Worm (Caenorhabditis elegans) whole organism, midembryonic: ENCODE measurements around the gene K09C4.10.

Source experiments
- T22C8.4 ChIP-seq: fragments of 200-800 bp; sonication (Bioruptor generic); IDR thresholded peaks from 2 replicates; pipeline ENCODE4 v1.3.6; 2022; ENCODE audit warnings: missing genetic modification characterization, missing compliant biosample characterization
- cog-1 ChIP-seq: sonication (generic microtip); optimal IDR thresholded peaks from 2 replicates; lab custom pipeline; 2016; ENCODE audit warnings: missing genetic modification characterization, missing compliant biosample characterization
- flt-1 ChIP-seq: fragments of 200-800 bp; sonication (Bioruptor generic); IDR thresholded peaks from 2 replicates; pipeline ENCODE4 v1.3.6; 2022; ENCODE audit warnings: missing genetic modification characterization, missing compliant biosample characterization
- klf-2 ChIP-seq: fragments of 200-800 bp; sonication (Bioruptor generic); conservative IDR thresholded peaks from 2 replicates; pipeline ENCODE4 v1.3.6; 2022; ENCODE audit warnings: missing genetic modification reagents, missing genetic modification characterization, missing compliant biosample characterization
- med-1 ChIP-seq: sonication (generic microtip); optimal IDR thresholded peaks from 2 replicates; lab custom pipeline; 2017; ENCODE audit warnings: missing genetic modification characterization, mild to moderate bottlenecking, missing compliant biosample characterization, antibody characterized with exemption, missing genetic modification reagents; ENCODE audit not compliant: insufficient read depth
- ref-1 ChIP-seq: fragments of 200-800 bp; sonication (Bioruptor generic); conservative IDR thresholded peaks from 2 replicates; pipeline ENCODE4 v1.3.6; 2022; ENCODE audit warnings: missing genetic modification reagents, missing genetic modification characterization, missing compliant biosample characterization
- tab-1 ChIP-seq: fragments of 200-800 bp; sonication (Bioruptor generic); IDR thresholded peaks from 2 replicates; pipeline ENCODE4 v1.3.6; 2022; ENCODE audit warnings: missing genetic modification characterization, missing compliant biosample characterization
- ztf-23 ChIP-seq: fragments of 200-800 bp; sonication (Bioruptor generic); IDR thresholded peaks from 2 replicates; pipeline ENCODE4 v1.3.6; 2022; ENCODE audit warnings: missing genetic modification reagents, missing genetic modification characterization, missing compliant biosample characterization
- ztf-29 ChIP-seq: fragments of 200-800 bp; sonication (Bioruptor generic); IDR thresholded peaks from 2 replicates; pipeline ENCODE4 v1.3.6; 2022; ENCODE audit warnings: missing genetic modification reagents, missing genetic modification characterization, missing compliant biosample characterization

Gene K09C4.10

ce11 chrX:3282306-3282705 is 2.3 kb upstream of the K09C4.10 start, which contains the start of gene K09C4.5:
TSS of gene K09C4.5 (plus strand) at chrX:3282631.
- no peak for TF ChIP-seq med-1 (GFP tag; lab: Kevin White, UChicago)
- TF ChIP-seq ref-1 (GFP tag; lab: Robert Waterston, UW), result no peak
- no peak for TF ChIP-seq flt-1 (GFP tag; lab: Robert Waterston, UW)
- no peak for TF ChIP-seq cog-1 (tag; lab: Kevin White, UChicago)
- TF ChIP-seq tab-1 (GFP tag; lab: Robert Waterston, UW), result no peak
- TF ChIP-seq ztf-29 (GFP tag; lab: Robert Waterston, UW), result no peak
- TF ChIP-seq T22C8.4, result no peak

ce11 chrX:3272580-3272979 is 7.5 kb downstream of the K09C4.10 start, which contains the start of gene K09C4.7:
TSS of gene K09C4.7 (plus strand) at chrX:3272880.
- no peak for TF ChIP-seq klf-2
- no peak for TF ChIP-seq tab-1 (GFP tag; lab: Robert Waterston, UW)
- TF ChIP-seq med-1 (GFP tag; lab: Kevin White, UChicago), result no peak
- no peak for TF ChIP-seq T22C8.4
- no peak for TF ChIP-seq ztf-29 (GFP tag; lab: Robert Waterston, UW)
- no peak for TF ChIP-seq flt-1 (GFP tag; lab: Robert Waterston, UW)
- TF ChIP-seq ztf-23 (GFP tag; lab: Robert Waterston, UW), result no peak
- TF ChIP-seq cog-1 (tag; lab: Kevin White, UChicago), result no peak
- no peak for TF ChIP-seq ref-1 (GFP tag; lab: Robert Waterston, UW)

ce11 chrX:3271673-3272072 is 8.4 kb downstream of the K09C4.10 start, which contains the start of gene K09C4.9:
TSS of gene K09C4.9 (minus strand) at chrX:3271773.
- TF ChIP-seq ref-1 (GFP tag; lab: Robert Waterston, UW) (no peak), flt-1 (GFP tag; lab: Robert Waterston, UW) (no peak), cog-1 (tag; lab: Kevin White, UChicago) (no peak), ztf-23 (GFP tag; lab: Robert Waterston, UW) (no peak), T22C8.4 (no peak), klf-2 (no peak), ztf-29 (GFP tag; lab: Robert Waterston, UW) (no peak), med-1 (GFP tag; lab: Kevin White, UChicago) (no peak), tab-1 (GFP tag; lab: Robert Waterston, UW) (no peak)

ce11 chrX:3270806-3271205 is 9.2 kb downstream of the K09C4.10 start, which contains the start of gene sul-1:
TSS of gene sul-1 (minus strand) at chrX:3270906.
- TF ChIP-seq med-1 (GFP tag; lab: Kevin White, UChicago), result no peak
- TF ChIP-seq klf-2, result no peak
- no peak for TF ChIP-seq cog-1 (tag; lab: Kevin White, UChicago)
- no peak for TF ChIP-seq ref-1 (GFP tag; lab: Robert Waterston, UW)
- no peak for TF ChIP-seq ztf-29 (GFP tag; lab: Robert Waterston, UW)
- no peak for TF ChIP-seq T22C8.4
- TF ChIP-seq tab-1 (GFP tag; lab: Robert Waterston, UW), result no peak
- TF ChIP-seq flt-1 (GFP tag; lab: Robert Waterston, UW), result no peak
- no peak for TF ChIP-seq ztf-23 (GFP tag; lab: Robert Waterston, UW)

ce11 chrX:3262600-3262999 is 17.4 kb downstream of the K09C4.10 start, which contains the start of gene fbxb-71:
TSS of gene fbxb-71 (plus strand) at chrX:3262900.
- TF ChIP-seq cog-1 (tag; lab: Kevin White, UChicago) (no peak), klf-2 (no peak), T22C8.4 (no peak), tab-1 (GFP tag; lab: Robert Waterston, UW) (no peak), med-1 (GFP tag; lab: Kevin White, UChicago) (no peak), flt-1 (GFP tag; lab: Robert Waterston, UW) (no peak), ztf-23 (GFP tag; lab: Robert Waterston, UW) (no peak), ref-1 (GFP tag; lab: Robert Waterston, UW) (no peak), ztf-29 (GFP tag; lab: Robert Waterston, UW) (no peak)

DNA sequence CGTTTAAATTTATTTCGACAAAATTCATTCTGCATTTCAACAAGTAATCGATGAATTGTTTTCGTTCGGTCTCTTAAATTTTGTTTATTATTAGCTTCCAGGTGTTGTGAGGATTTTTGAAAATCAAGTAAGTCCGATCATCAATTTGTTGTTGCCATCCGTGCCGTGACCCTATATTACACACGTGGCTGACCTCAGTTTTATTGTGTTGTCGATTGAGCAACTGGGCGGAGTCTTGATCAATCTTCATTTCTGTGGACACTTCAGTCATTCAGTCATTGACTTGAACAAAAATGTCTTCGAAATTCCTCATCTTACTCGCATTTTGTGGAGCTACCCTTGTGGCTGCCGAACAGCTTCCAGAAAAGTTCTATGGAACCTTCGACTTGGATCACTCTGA is 19.5 kb downstream of the K09C4.10 start, which contains the start of gene lbp-2:
lbp-2 (plus strand) TSS at position 102 of the 400 bp plus-strand sequence.
- TF ChIP-seq cog-1 (tag; lab: Kevin White, UChicago), result no peak
- no peak for TF ChIP-seq tab-1 (GFP tag; lab: Robert Waterston, UW)
- TF ChIP-seq ref-1 (GFP tag; lab: Robert Waterston, UW), result no peak
- TF ChIP-seq T22C8.4, result no peak
- TF ChIP-seq ztf-23 (GFP tag; lab: Robert Waterston, UW), result no peak
- no peak for TF ChIP-seq ztf-29 (GFP tag; lab: Robert Waterston, UW)
- no peak for TF ChIP-seq med-1 (GFP tag; lab: Kevin White, UChicago)
- no peak for TF ChIP-seq flt-1 (GFP tag; lab: Robert Waterston, UW)
- no peak for TF ChIP-seq klf-2

ce11 chrX:3258842-3259241 is 21.2 kb downstream of the K09C4.10 start, which contains the start of gene lbp-1:
TSS of gene lbp-1 (plus strand) at chrX:3259142.
- no peak for TF ChIP-seq tab-1 (GFP tag; lab: Robert Waterston, UW)
- TF ChIP-seq ztf-29 (GFP tag; lab: Robert Waterston, UW), result no peak
- no peak for TF ChIP-seq T22C8.4
- 0 out of 2 replicates have a peak, but pooled peaks have one; percentile 7 for TF ChIP-seq flt-1 (GFP tag; lab: Robert Waterston, UW)
- TF ChIP-seq ztf-23 (GFP tag; lab: Robert Waterston, UW), result no peak
- no peak for TF ChIP-seq klf-2
- no peak for TF ChIP-seq cog-1 (tag; lab: Kevin White, UChicago)
- no peak for TF ChIP-seq med-1 (GFP tag; lab: Kevin White, UChicago)
- TF ChIP-seq ref-1 (GFP tag; lab: Robert Waterston, UW), result no peak

DNA sequence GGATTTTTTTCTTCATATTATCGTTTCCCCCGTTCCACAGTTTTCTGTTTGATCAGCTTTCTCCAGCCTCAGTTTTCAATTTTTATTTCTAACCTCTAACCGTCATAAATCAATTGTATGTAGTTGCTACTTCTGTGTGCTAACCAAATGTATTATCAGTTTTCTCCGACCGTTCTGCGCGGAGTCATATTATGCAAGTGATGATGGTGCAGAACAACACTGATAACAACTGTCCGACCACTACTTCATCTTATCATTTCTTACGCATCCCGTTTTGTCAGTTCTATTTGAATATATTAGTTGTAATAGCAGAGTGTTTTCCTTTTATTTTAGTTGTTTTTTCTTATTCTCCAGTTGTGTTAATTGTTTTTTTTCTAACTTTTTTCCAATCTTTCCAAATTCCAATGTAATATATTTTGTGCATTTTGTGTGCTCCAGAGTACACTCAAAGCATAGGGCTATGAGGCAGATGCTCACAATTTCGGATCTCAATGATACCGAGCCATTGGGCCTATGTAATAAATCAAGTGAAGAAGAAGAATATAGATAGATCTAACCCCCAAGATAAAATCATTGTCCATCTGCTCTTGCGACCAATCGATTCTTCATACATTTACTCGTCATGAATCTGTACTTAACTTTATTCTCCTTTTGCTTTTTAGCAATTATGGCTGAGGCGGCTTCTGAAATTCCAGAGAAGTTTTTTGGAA is 23.1 kb downstream of the K09C4.10 start, which contains the start of gene lbp-3:
lbp-3 (plus strand) TSS at position 589 of the 710 bp plus-strand sequence.
- TF ChIP-seq klf-2, result no peak
- TF ChIP-seq T22C8.4, result no peak
- no peak for TF ChIP-seq tab-1 (GFP tag; lab: Robert Waterston, UW)
- TF ChIP-seq flt-1 (GFP tag; lab: Robert Waterston, UW), result no peak

- TF ChIP-seq flt-1 (GFP tag; lab: Robert Waterston, UW) (no peak), ztf-23 (GFP tag; lab: Robert Waterston, UW) (no peak), tab-1 (GFP tag; lab: Robert Waterston, UW) (no peak), ref-1 (GFP tag; lab: Robert Waterston, UW) (no peak), klf-2 (no peak), med-1 (GFP tag; lab: Kevin White, UChicago) (no peak), cog-1 (tag; lab: Kevin White, UChicago) (no peak), ztf-29 (GFP tag; lab: Robert Waterston, UW) (no peak), T22C8.4 (no peak)
Observed at ce11 chrX:3252500-3252899, 27.5 kb downstream of the K09C4.10 start, which contains the start of gene tba-9. TSS of gene tba-9 (plus strand) at chrX:3252800.
